Fruit fly (Drosophila melanogaster) whole organism: ENCODE measurements around the gene MsR1.

ENCODE experiments used
- CG8478 ChIP-seq: fragments of >200 bp; optimal IDR thresholded peaks from 2 replicates; lab custom pipeline; 2018; ENCODE audit warnings: inconsistent platforms
- Dll ChIP-seq: fragments of >200 bp; optimal IDR thresholded peaks from 2 replicates; lab custom pipeline; 2017
- EcR ChIP-seq, 2 experiments: fragments of >200 bp; optimal IDR thresholded peaks; 2 replicates each; lab custom pipeline; 2017; ENCODE audit warnings: missing biosample characterization in 2 of 2, missing genetic modification characterization in 2 of 2, missing genetic modification reagents in 2 of 2
- pan ChIP-seq: fragments of >200 bp; optimal IDR thresholded peaks from 2 replicates; lab custom pipeline; 2017
- psq ChIP-seq: fragments of >200 bp; optimal IDR thresholded peaks from 2 replicates; lab custom pipeline; 2017
- usp ChIP-seq: fragments of >200 bp; optimal IDR thresholded peaks from 2 replicates; lab custom pipeline; 2017; ENCODE audit warnings: missing biosample characterization, missing genetic modification characterization, mixed read lengths

The MsR1 gene

dm6 chr3L:2322257-2322776 is at the start of gene MsR1:
Gene MsR1 (plus strand): TSS chr3L:2322693.
- TF ChIP-seq usp (GFP tag; lab: Kevin White, UChicago) = no peak

dm6 chr3L:2273392-2273791 is 49.1 kb upstream of the MsR1 start:
- TF ChIP-seq usp (GFP tag; lab: Kevin White, UChicago) (no peak), psq (lab: Kevin White, UChicago) (no peak), CG8478 (lab: Kevin White, UChicago) (no peak), Dll (no peak), EcR (GFP tag; optimal IDR thresholded peaks at IDR 0.05; lab: Kevin White, UChicago) (no peak), pan (lab: Kevin White, UChicago) (no peak)

dm6 chr3L:2276250-2276649 is 46.2 kb upstream of the MsR1 start, which contains the start of gene yellow-g2:
Gene yellow-g2 (plus strand): TSS chr3L:2276550.
- TF ChIP-seq usp (GFP tag; lab: Kevin White, UChicago) (no peak), EcR (GFP tag; optimal IDR thresholded peaks at IDR 0.05; lab: Kevin White, UChicago) (no peak), CG8478 (lab: Kevin White, UChicago) (no peak), Dll (no peak), pan (lab: Kevin White, UChicago) (no peak), psq (lab: Kevin White, UChicago) (no peak)

- TF ChIP-seq usp (GFP tag; lab: Kevin White, UChicago) (no peak), EcR (GFP tag; optimal IDR thresholded peaks at IDR 0.05; lab: Kevin White, UChicago) (no peak), psq (lab: Kevin White, UChicago) (no peak)
Observed at dm6 chr3L:2282506-2282905, 40.0 kb upstream of the MsR1 start, which contains the start of gene MsR2. Gene MsR2 (plus strand): TSS chr3L:2282883.

dm6 chr3L:2325276-2325675 is 2.8 kb downstream of the MsR1 start:
- no peak for TF ChIP-seq usp (GFP tag; lab: Kevin White, UChicago)
- no peak for TF ChIP-seq psq (lab: Kevin White, UChicago)
- TF ChIP-seq Dll = no peak

- TF ChIP-seq pan (lab: Kevin White, UChicago) = no peak
- TF ChIP-seq CG8478 (lab: Kevin White, UChicago) = no peak
- no peak for TF ChIP-seq usp (GFP tag; lab: Kevin White, UChicago)
- TF ChIP-seq Dll = no peak
- no peak for TF ChIP-seq EcR (GFP tag; optimal IDR thresholded peaks at IDR 0.05; lab: Kevin White, UChicago)
- TF ChIP-seq psq (lab: Kevin White, UChicago) = no peak
Observed at dm6 chr3L:2328804-2329203, 6.3 kb downstream of the MsR1 start.

- TF ChIP-seq CG8478 (lab: Kevin White, UChicago) (no peak), EcR (GFP tag; optimal IDR thresholded peaks at IDR 0.05; lab: Kevin White, UChicago) (no peak), psq (lab: Kevin White, UChicago) (no peak), pan (lab: Kevin White, UChicago) (no peak)
Observed at dm6 chr3L:2332228-2332627, 9.7 kb downstream of the MsR1 start.

dm6 chr3L:2360257-2360656 is 37.8 kb downstream of the MsR1 start, which contains the start of gene CG13801:
Gene CG13801 (plus strand): TSS chr3L:2360557.
- no peak for TF ChIP-seq EcR (GFP tag; optimal IDR thresholded peaks at IDR 0.05; lab: Kevin White, UChicago)
- no peak for TF ChIP-seq CG8478 (lab: Kevin White, UChicago)
- TF ChIP-seq psq (lab: Kevin White, UChicago) = no peak
- TF ChIP-seq usp (GFP tag; lab: Kevin White, UChicago) = no peak
- TF ChIP-seq pan (lab: Kevin White, UChicago) = no peak
- no peak for TF ChIP-seq Dll

dm6 chr3L:2371882-2372281 is 49.4 kb downstream of the MsR1 start, which contains the start of the genes CG1317 and CG8993:
Gene CG1317 (minus strand): TSS chr3L:2371939.
Gene CG8993 (plus strand): TSS chr3L:2372199.
- TF ChIP-seq usp (GFP tag; lab: Kevin White, UChicago) (no peak), pan (lab: Kevin White, UChicago) (no peak), psq (lab: Kevin White, UChicago) (no peak), Dll (no peak), EcR (GFP tag; optimal IDR thresholded peaks at IDR 0.05; lab: Kevin White, UChicago) (no peak), CG8478 (lab: Kevin White, UChicago) (no peak)

dm6 chr3L:2373421-2374043 is 51.0 kb downstream of the MsR1 start, which contains the start of the genes mRpL23 and CG9004:
Gene mRpL23 (minus strand): TSS chr3L:2373704.
Gene CG9004 (plus strand): TSS chr3L:2373728.
- no peak for TF ChIP-seq psq (lab: Kevin White, UChicago)
- TF ChIP-seq EcR (GFP tag; optimal IDR thresholded peaks at IDR 0.05; lab: Kevin White, UChicago) = no peak
- no peak for TF ChIP-seq usp (GFP tag; lab: Kevin White, UChicago)
- TF ChIP-seq CG8478 (lab: Kevin White, UChicago) = no peak
- TF ChIP-seq Dll = no peak
- no peak for TF ChIP-seq pan (lab: Kevin White, UChicago)

- no peak for TF ChIP-seq Dll
- no peak for TF ChIP-seq CG8478 (lab: Kevin White, UChicago)
- no peak for TF ChIP-seq EcR (GFP tag; optimal IDR thresholded peaks at IDR 0.05; lab: Kevin White, UChicago)
- TF ChIP-seq usp (GFP tag; lab: Kevin White, UChicago) = no peak
- TF ChIP-seq psq (lab: Kevin White, UChicago) = no peak
- TF ChIP-seq pan (lab: Kevin White, UChicago) = no peak
Observed at dm6 chr3L:2377114-2377783, 54.8 kb downstream of the MsR1 start, which contains the start of the genes CG15877 and Svil. Gene CG15877 (minus strand): TSS chr3L:2377556. Gene Svil (plus strand): TSS chr3L:2377655.

- TF ChIP-seq CG8478 (lab: Kevin White, UChicago) (no peak), pan (lab: Kevin White, UChicago) (no peak), usp (GFP tag; lab: Kevin White, UChicago) (no peak), psq (lab: Kevin White, UChicago) (no peak), Dll (no peak), EcR (GFP tag; optimal IDR thresholded peaks at IDR 0.05; lab: Kevin White, UChicago) (no peak)
Observed at dm6 chr3L:2378549-2378948, 56.1 kb downstream of the MsR1 start.
